Worm (Caenorhabditis elegans): ENCODE results near the gene cccp-1.

DNA sequence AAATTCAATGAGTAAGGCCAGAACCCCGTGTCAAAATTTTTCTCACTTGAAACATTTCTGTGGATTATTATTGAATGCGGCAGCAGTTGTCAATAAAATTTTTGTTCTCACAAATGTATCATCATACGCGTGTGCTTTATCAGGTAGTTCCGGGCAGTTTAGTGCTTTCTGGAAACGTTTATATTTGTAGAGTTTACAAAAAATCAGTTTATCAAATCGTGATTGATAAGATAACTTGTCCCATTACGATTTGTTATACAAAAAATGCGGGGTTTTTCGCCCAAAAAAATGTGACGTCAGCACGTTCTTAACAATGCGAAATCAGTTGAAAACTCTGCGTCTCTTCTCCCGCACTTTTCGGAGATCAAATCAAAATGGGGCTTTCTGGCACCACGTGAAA is 27.4 kb upstream of the cccp-1 start:
- TF ChIP-seq klf-2 (GFP tag; conservative IDR thresholded peaks at IDR 0.05) (no peak), ztf-23 (GFP tag; IDR thresholded peaks at IDR 0.05) (no peak), flt-1 (GFP tag; IDR thresholded peaks at IDR 0.05) (no peak), ref-1 (GFP tag; conservative IDR thresholded peaks at IDR 0.05) (no peak)

All from whole organism, midembryonic.